Worm (Caenorhabditis elegans) whole organism, mixed stage, embryonic: ENCODE measurements around the gene snf-5.

Experiments used
- lin-32 ChIP-seq: fragments of 200-800 bp; sonication (Bioruptor generic); optimal IDR thresholded peaks from 2 replicates; lab custom pipeline; 2018; ENCODE audit warnings: mild to moderate bottlenecking, missing genetic modification characterization, missing compliant biosample characterization
- mls-2 ChIP-seq: sonication (generic microtip); optimal IDR thresholded peaks from 2 replicates; lab custom pipeline; 2016; ENCODE audit warnings: mild to moderate bottlenecking, missing genetic modification characterization, moderate library complexity, missing compliant biosample characterization
- nhr-237 ChIP-seq: fragments of 150-350 bp; optimal IDR thresholded peaks from 2 replicates; lab custom pipeline; 2014; ENCODE audit warnings: missing biosample characterization, missing genetic modification characterization
- nhr-28 ChIP-seq: fragments of 150-350 bp; optimal IDR thresholded peaks from 2 replicates; lab custom pipeline; 2014; ENCODE audit warnings: missing biosample characterization, missing genetic modification characterization
- unc-39 ChIP-seq: fragments of 150-350 bp; optimal IDR thresholded peaks from 2 replicates; lab custom pipeline; 2014; ENCODE audit warnings: missing biosample characterization, missing genetic modification characterization

DNA sequence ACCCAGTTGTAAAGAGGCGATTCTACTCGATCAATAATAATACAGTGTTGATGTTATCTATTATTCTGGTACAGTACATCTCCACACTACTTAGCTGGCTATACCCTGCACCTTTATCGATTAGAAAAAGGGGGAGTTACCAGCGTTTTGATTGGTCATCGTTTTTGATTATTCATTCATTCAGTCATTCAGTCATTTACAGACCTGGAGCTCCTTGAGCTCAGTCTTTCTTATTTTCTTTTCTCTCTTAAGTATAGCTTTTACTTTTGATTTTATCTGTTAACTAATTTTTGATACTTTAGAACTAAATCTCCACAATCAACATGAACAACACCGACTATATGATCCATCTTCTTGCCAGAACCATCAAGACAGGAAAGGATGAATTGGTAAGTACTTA is 15.5 kb downstream of the snf-5 start, which contains the start of gene Y46G5A.28:
- TF ChIP-seq nhr-237 (tag; lab: Kevin White, UChicago) (no peak), nhr-28 (tag; lab: Kevin White, UChicago) (no peak), unc-39 (tag; lab: Kevin White, UChicago) (no peak), mls-2 (tag; lab: Kevin White, UChicago) (no peak), lin-32 (GFP tag; lab: Kevin White, UChicago) (no peak)
